Worm (Caenorhabditis elegans) whole organism, mixed stage, embryonic: Measurements from ENCODE around the gene fbxc-49.

ENCODE experiments used
- ces-1 ChIP-seq: fragments of 150-350 bp; optimal IDR thresholded peaks from 2 replicates; lab custom pipeline; 2014; ENCODE audit warnings: missing biosample characterization, missing genetic modification reagents, missing genetic modification characterization
- elt-1 ChIP-seq: sonication (generic microtip); optimal IDR thresholded peaks from 2 replicates; lab custom pipeline; 2017; ENCODE audit warnings: missing genetic modification characterization, mild to moderate bottlenecking, missing compliant biosample characterization, antibody characterized with exemption, moderate library complexity, borderline replicate concordance; ENCODE audit not compliant: insufficient read depth
- mep-1 ChIP-seq: fragments of 150-350 bp; optimal IDR thresholded peaks from 2 replicates; lab custom pipeline; 2017; ENCODE audit warnings: missing biosample characterization, missing genetic modification reagents, missing genetic modification characterization, inconsistent platforms
- nhr-76 ChIP-seq: sonication (generic microtip); optimal IDR thresholded peaks from 2 replicates; lab custom pipeline; 2017; ENCODE audit warnings: missing biosample characterization, missing genetic modification characterization
- pha-4 ChIP-seq: fragments of 150-350 bp; optimal IDR thresholded peaks from 2 replicates; lab custom pipeline; 2018; ENCODE audit warnings: missing biosample characterization, missing genetic modification reagents, missing genetic modification characterization
- snpc-4 ChIP-seq: fragments of 150-350 bp; optimal IDR thresholded peaks from 2 replicates; lab custom pipeline; 2014; ENCODE audit warnings: missing biosample characterization, missing genetic modification characterization
- unc-120 ChIP-seq: sonication (generic microtip); optimal IDR thresholded peaks from 2 replicates; lab custom pipeline; 2017; ENCODE audit warnings: missing genetic modification characterization, missing compliant biosample characterization; ENCODE audit not compliant: poor library complexity, severe bottlenecking

- TF ChIP-seq nhr-76 (tag; lab: Kevin White, UChicago) (no peak), mep-1 (tag; lab: Kevin White, UChicago) (no peak), elt-1 (no peak), pha-4 (tag; lab: Kevin White, UChicago) (no peak), unc-120 (tag; lab: Kevin White, UChicago) (no peak), snpc-4 (no peak), ces-1 (GFP tag; lab: Kevin White, UChicago) (no peak)
Observed at ce11 chrII:2045505-2045904, 38.4 kb upstream of the fbxc-49 start, which contains the start of gene bath-24.
